Worm (Caenorhabditis elegans) whole organism, late embryonic: ENCODE data around the gene tbce-1.
A peak's percentile ranks its signal among the peaks of the same experiment; 100 is the strongest.

ENCODE experiments used
- C08G9.2 ChIP-seq: sonication (generic microtip); optimal IDR thresholded peaks from 2 replicates; lab custom pipeline; 2016; ENCODE audit warnings: mild to moderate bottlenecking, missing genetic modification characterization, moderate library complexity, missing compliant biosample characterization
- F13H6.1 ChIP-seq: sonication (generic microtip); optimal IDR thresholded peaks from 2 replicates; lab custom pipeline; 2016; ENCODE audit warnings: missing genetic modification characterization, missing compliant biosample characterization
- K02D7.2 ChIP-seq: sonication (generic microtip); optimal IDR thresholded peaks from 2 replicates; lab custom pipeline; 2017; ENCODE audit warnings: mild to moderate bottlenecking, missing genetic modification characterization, missing compliant biosample characterization
- K09A11.1 ChIP-seq: sonication (generic microtip); optimal IDR thresholded peaks from 2 replicates; lab custom pipeline; 2017; ENCODE audit warnings: antibody characterized with exemption, mild to moderate bottlenecking, missing genetic modification characterization, missing compliant biosample characterization; ENCODE audit not compliant: insufficient read depth
- T23F11.4 ChIP-seq: fragments of 200-800 bp; sonication (Bioruptor generic); optimal IDR thresholded peaks from 2 replicates; lab custom pipeline; 2018; ENCODE audit warnings: mild to moderate bottlenecking, missing genetic modification characterization, missing compliant biosample characterization
- ama-1 ChIP-seq: fragments of 150-350 bp; optimal IDR thresholded peaks from 2 replicates; lab custom pipeline; 2014
- ceh-19 ChIP-seq: fragments of 200-800 bp; sonication (Bioruptor generic); optimal IDR thresholded peaks from 2 replicates; lab custom pipeline; 2018; ENCODE audit warnings: mild to moderate bottlenecking, missing genetic modification characterization, missing compliant biosample characterization
- ceh-2 ChIP-seq: sonication (generic microtip); optimal IDR thresholded peaks from 2 replicates; lab custom pipeline; 2016; ENCODE audit warnings: missing genotype, missing genetic modification characterization, missing compliant biosample characterization
- ceh-22 ChIP-seq: sonication (generic microtip); optimal IDR thresholded peaks from 2 replicates; lab custom pipeline; 2017; ENCODE audit warnings: missing biosample characterization, missing genetic modification characterization
- ceh-24 ChIP-seq: sonication (generic microtip); optimal IDR thresholded peaks from 2 replicates; lab custom pipeline; 2016; ENCODE audit warnings: mild to moderate bottlenecking, missing genetic modification characterization, missing compliant biosample characterization
- ceh-30 ChIP-seq: fragments of 150-350 bp; optimal IDR thresholded peaks from 2 replicates; lab custom pipeline; 2014; ENCODE audit warnings: missing biosample characterization, missing genetic modification characterization
- ceh-31 ChIP-seq: sonication (generic microtip); optimal IDR thresholded peaks from 2 replicates; lab custom pipeline; 2016; ENCODE audit warnings: missing genetic modification characterization, missing compliant biosample characterization
- ceh-45 ChIP-seq: fragments of 200-800 bp; sonication (Bioruptor generic); IDR thresholded peaks from 2 replicates; pipeline ENCODE4 v1.3.6; 2022; ENCODE audit warnings: missing genetic modification reagents, missing genetic modification characterization, missing compliant biosample characterization
- ceh-48 ChIP-seq: sonication (generic microtip); optimal IDR thresholded peaks from 2 replicates; lab custom pipeline; 2016; ENCODE audit warnings: missing genetic modification characterization, inconsistent platforms, missing compliant biosample characterization
- ceh-9 ChIP-seq: sonication (generic microtip); optimal IDR thresholded peaks from 2 replicates; lab custom pipeline; 2016; ENCODE audit warnings: mild to moderate bottlenecking, missing genetic modification characterization, inconsistent platforms, missing compliant biosample characterization
- che-1 ChIP-seq: sonication (generic microtip); optimal IDR thresholded peaks from 2 replicates; lab custom pipeline; 2016; ENCODE audit warnings: mild to moderate bottlenecking, missing genetic modification characterization, missing compliant biosample characterization
- ets-4 ChIP-seq: sonication (generic microtip); optimal IDR thresholded peaks from 2 replicates; lab custom pipeline; 2016; ENCODE audit warnings: missing genetic modification characterization, missing compliant biosample characterization
- eyg-1 ChIP-seq: sonication (generic microtip); optimal IDR thresholded peaks from 2 replicates; lab custom pipeline; 2016; ENCODE audit warnings: missing genotype, missing genetic modification characterization, missing compliant biosample characterization
- fkh-10 ChIP-seq: fragments of 150-350 bp; optimal IDR thresholded peaks from 2 replicates; lab custom pipeline; 2014; ENCODE audit warnings: missing biosample characterization, missing genetic modification reagents, missing genetic modification characterization
- fkh-6 ChIP-seq: sonication (generic microtip); optimal IDR thresholded peaks from 2 replicates; lab custom pipeline; 2016; ENCODE audit warnings: missing genetic modification characterization, missing compliant biosample characterization
- hlh-13 ChIP-seq: fragments of 200-800 bp; sonication (Bioruptor generic); optimal IDR thresholded peaks from 2 replicates; lab custom pipeline; 2018; ENCODE audit warnings: mild to moderate bottlenecking, missing genetic modification characterization, missing compliant biosample characterization
- hlh-30 ChIP-seq: sonication (generic microtip); optimal IDR thresholded peaks from 2 replicates; lab custom pipeline; 2017; ENCODE audit warnings: antibody characterized with exemption, missing genetic modification characterization, missing compliant biosample characterization; ENCODE audit not compliant: insufficient read depth
- nhr-11 ChIP-seq: fragments of 150-350 bp; optimal IDR thresholded peaks from 2 replicates; lab custom pipeline; 2014; ENCODE audit warnings: missing biosample characterization, missing genetic modification characterization
- nhr-232 ChIP-seq: sonication (generic microtip); optimal IDR thresholded peaks from 2 replicates; lab custom pipeline; 2016; ENCODE audit warnings: missing genetic modification characterization, missing compliant biosample characterization
- pag-3 ChIP-seq: sonication (generic microtip); optimal IDR thresholded peaks from 2 replicates; lab custom pipeline; 2016; ENCODE audit warnings: missing compliant biosample characterization, missing genetic modification characterization, borderline replicate concordance
- pha-2 ChIP-seq: sonication (generic microtip); optimal IDR thresholded peaks from 2 replicates; lab custom pipeline; 2017; ENCODE audit warnings: mild to moderate bottlenecking, missing genetic modification characterization, missing compliant biosample characterization
- ref-2 ChIP-seq: sonication (generic microtip); optimal IDR thresholded peaks from 2 replicates; lab custom pipeline; 2016; ENCODE audit warnings: missing genetic modification characterization, missing compliant biosample characterization
- rnt-1 ChIP-seq: sonication (generic microtip); optimal IDR thresholded peaks from 2 replicates; lab custom pipeline; 2016; ENCODE audit warnings: missing genetic modification characterization, missing compliant biosample characterization
- sox-2 ChIP-seq: fragments of 200-800 bp; sonication (Bioruptor generic); IDR thresholded peaks from 2 replicates; pipeline ENCODE4 v1.3.6; 2022; ENCODE audit warnings: missing genetic modification reagents, missing genetic modification characterization, missing compliant biosample characterization
- sox-4 ChIP-seq: sonication (generic microtip); optimal IDR thresholded peaks from 2 replicates; lab custom pipeline; 2017; ENCODE audit warnings: mild to moderate bottlenecking, missing genetic modification characterization, inconsistent platforms, missing compliant biosample characterization
- syd-9 ChIP-seq: sonication (generic microtip); optimal IDR thresholded peaks from 2 replicates; lab custom pipeline; 2016; ENCODE audit warnings: mild to moderate bottlenecking, missing genetic modification characterization, moderate library complexity, missing compliant biosample characterization
- tbx-2 ChIP-seq: sonication (generic microtip); optimal IDR thresholded peaks from 2 replicates; lab custom pipeline; 2016; ENCODE audit warnings: missing genetic modification characterization, missing compliant biosample characterization
- tbx-7 ChIP-seq: sonication (generic microtip); optimal IDR thresholded peaks from 2 replicates; lab custom pipeline; 2016; ENCODE audit warnings: missing genotype, missing genetic modification characterization, missing compliant biosample characterization
- ttx-3 ChIP-seq: sonication (generic microtip); optimal IDR thresholded peaks from 2 replicates; lab custom pipeline; 2016; ENCODE audit warnings: missing genetic modification reagents, missing genetic modification characterization, missing compliant biosample characterization
- unc-3 ChIP-seq, 2 experiments: fragments of 200-800 bp in 1 of 2; sonication (Bioruptor generic) in 1 of 2; sonication (generic microtip) in 1 of 2; conservative IDR thresholded peaks in 1 of 2; optimal IDR thresholded peaks in 1 of 2; 2 replicates each; pipeline versions ENCODE4 v1.3.6 to Lab custom; 2016 to 2022; ENCODE audit warnings: missing compliant biosample characterization in 2 of 2, missing genetic modification characterization in 2 of 2, missing genetic modification reagents in 1 of 2
- unc-86 ChIP-seq: sonication (generic microtip); optimal IDR thresholded peaks from 2 replicates; lab custom pipeline; 2016; ENCODE audit warnings: missing genetic modification characterization, missing compliant biosample characterization
- zip-5 ChIP-seq: sonication (generic microtip); optimal IDR thresholded peaks from 2 replicates; lab custom pipeline; 2016; ENCODE audit warnings: missing genetic modification characterization, missing compliant biosample characterization

The tbce-1 gene

ce11 chrIV:8333988-8334863, 39.7 kb downstream of the tbce-1 start, which contains the start of gene his-32 (continued):
- peak; percentile 34 for TF ChIP-seq rnt-1 (tag; lab: Kevin White, UChicago)
- no peak for TF ChIP-seq unc-86 (tag; lab: Kevin White, UChicago)
- no peak for TF ChIP-seq K09A11.1 (tag; lab: Kevin White, UChicago)
- peak; percentile 52 for TF ChIP-seq ceh-2 (tag; lab: Kevin White, UChicago)
- TF ChIP-seq tbx-7 (tag; lab: Kevin White, UChicago), result peak; percentile 79
- no peak for TF ChIP-seq ceh-45 (GFP tag; lab: Robert Waterston, UW)
- no peak for TF ChIP-seq ceh-22 (tag; lab: Kevin White, UChicago)
- TF ChIP-seq ttx-3 (tag; lab: Kevin White, UChicago), result no peak
- no peak for TF ChIP-seq zip-5 (tag; lab: Kevin White, UChicago)
- TF ChIP-seq ceh-24 (tag; lab: Kevin White, UChicago), result no peak
- TF ChIP-seq ref-2 (tag; lab: Kevin White, UChicago), result peak; percentile 90
- peak; percentile 26 for TF ChIP-seq fkh-6 (tag; lab: Kevin White, UChicago)
- peak; percentile 35 for TF ChIP-seq pha-2 (tag; lab: Kevin White, UChicago)
- TF ChIP-seq sox-2 (GFP tag; lab: Robert Waterston, UW), result peak; percentile 83
- TF ChIP-seq nhr-232, result no peak
- no peak for TF ChIP-seq K02D7.2 (tag; lab: Kevin White, UChicago)
- no peak for TF ChIP-seq hlh-13 (GFP tag; lab: Kevin White, UChicago)
- no peak for TF ChIP-seq fkh-10 (GFP tag; lab: Kevin White, UChicago)
- no peak for TF ChIP-seq unc-3 (GFP tag; conservative IDR thresholded peaks at IDR 0.05; lab: Robert Waterston, UW)
- TF ChIP-seq unc-3 (tag; optimal IDR thresholded peaks at IDR 0.05; lab: Kevin White, UChicago), result no peak
- TF ChIP-seq ceh-19 (GFP tag; lab: Kevin White, UChicago), result no peak
- TF ChIP-seq ceh-31 (tag; lab: Kevin White, UChicago), result peak; percentile 86
- TF ChIP-seq T23F11.4, result no peak
- TF ChIP-seq sox-4 (tag; lab: Kevin White, UChicago), result no peak
- TF ChIP-seq ama-1 (lab: Kevin White, UChicago), result peak; percentile 89
- no peak for TF ChIP-seq ets-4 (tag; lab: Kevin White, UChicago)
- no peak for TF ChIP-seq ceh-30
- TF ChIP-seq eyg-1 (tag; lab: Kevin White, UChicago), result no peak
- TF ChIP-seq ceh-48 (tag; lab: Kevin White, UChicago), result no peak
- TF ChIP-seq F13H6.1 (tag; lab: Kevin White, UChicago), result no peak
- TF ChIP-seq hlh-30 (tag; lab: Kevin White, UChicago), result peak; percentile 83
- no peak for TF ChIP-seq pag-3 (tag; lab: Kevin White, UChicago)
- no peak for TF ChIP-seq nhr-11 (tag; lab: Kevin White, UChicago)
- TF ChIP-seq tbx-2 (tag; lab: Kevin White, UChicago), result peak; percentile 81

ce11 chrIV:8339636-8340035, 45.1 kb downstream of the tbce-1 start, which contains the start of gene lgc-6:
Gene lgc-6 (plus strand): TSS chrIV:8339936.
- TF ChIP-seq ceh-24 (tag; lab: Kevin White, UChicago) (no peak), rnt-1 (tag; lab: Kevin White, UChicago) (no peak), syd-9 (tag; lab: Kevin White, UChicago) (no peak), zip-5 (tag; lab: Kevin White, UChicago) (no peak), che-1 (tag; lab: Kevin White, UChicago) (no peak), C08G9.2 (no peak), K09A11.1 (tag; lab: Kevin White, UChicago) (no peak), ama-1 (lab: Kevin White, UChicago) (no peak), ceh-9 (no peak)
